Worm (Caenorhabditis elegans): Measurements from ENCODE around the gene best-15.

DNA sequence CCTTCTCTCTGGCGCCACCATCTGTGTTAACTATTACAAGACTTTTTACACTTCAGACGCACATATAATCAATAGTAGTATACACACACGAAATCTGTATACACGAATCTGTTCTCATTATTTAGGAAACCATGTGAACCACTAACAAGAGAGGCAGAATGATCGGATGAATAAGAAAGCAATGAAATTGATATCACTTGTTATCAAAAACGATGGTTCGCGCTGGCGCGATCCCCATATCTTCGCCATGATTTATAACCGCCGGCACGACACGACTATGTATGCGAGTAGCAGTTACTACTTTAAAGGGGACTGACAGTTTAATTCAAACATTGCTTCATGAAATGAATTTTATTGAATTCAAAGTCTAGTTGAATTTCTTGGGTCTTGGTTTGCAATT is 50.7 kb downstream of the best-15 start:
- TF ChIP-seq nfya-1 (tag; optimal IDR thresholded peaks at IDR 0.05) (no peak), ets-4 (tag; optimal IDR thresholded peaks at IDR 0.05) (no peak), nhr-11 (tag; optimal IDR thresholded peaks at IDR 0.05) (no peak), pha-4 (tag; optimal IDR thresholded peaks at IDR 0.05) (no peak), ceh-22 (tag; optimal IDR thresholded peaks at IDR 0.05) (no peak), sox-2 (GFP tag; IDR thresholded peaks at IDR 0.05) (no peak), unc-42 (tag; optimal IDR thresholded peaks at IDR 0.05) (no peak)

All from whole organism, late embryonic.